Fruit fly (Drosophila melanogaster): ENCODE results near the gene CG43322.
A peak's percentile ranks its signal among the peaks of the same experiment; 100 is the strongest.

Gene CG43322

DNA sequence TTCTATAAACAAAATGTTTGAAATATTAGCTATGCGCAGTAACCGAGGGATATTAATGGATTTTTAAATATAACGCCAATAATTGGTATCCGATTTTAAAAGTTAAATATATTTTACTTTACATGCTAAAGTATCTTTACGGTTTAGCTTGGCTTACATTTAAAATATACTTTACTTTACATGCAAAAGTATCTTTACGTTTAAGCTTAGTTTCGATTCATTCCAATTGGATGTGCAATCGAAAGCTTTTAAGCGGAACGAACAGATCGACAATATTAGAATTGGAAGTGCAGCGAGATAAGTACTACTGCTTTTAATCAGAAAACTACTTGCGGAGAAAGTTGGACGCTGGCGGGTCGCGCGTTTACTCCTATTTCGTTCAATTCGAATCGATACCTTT, 15.8 kb downstream of the CG43322 start:
- TF ChIP-seq brk (GFP tag; optimal IDR thresholded peaks at IDR 0.05): peak; percentile 10
- no peak for TF ChIP-seq Hr78 (GFP tag; optimal IDR thresholded peaks at IDR 0.05)
- TF ChIP-seq Hnf4 (GFP tag; optimal IDR thresholded peaks at IDR 0.05): no peak

DNA sequence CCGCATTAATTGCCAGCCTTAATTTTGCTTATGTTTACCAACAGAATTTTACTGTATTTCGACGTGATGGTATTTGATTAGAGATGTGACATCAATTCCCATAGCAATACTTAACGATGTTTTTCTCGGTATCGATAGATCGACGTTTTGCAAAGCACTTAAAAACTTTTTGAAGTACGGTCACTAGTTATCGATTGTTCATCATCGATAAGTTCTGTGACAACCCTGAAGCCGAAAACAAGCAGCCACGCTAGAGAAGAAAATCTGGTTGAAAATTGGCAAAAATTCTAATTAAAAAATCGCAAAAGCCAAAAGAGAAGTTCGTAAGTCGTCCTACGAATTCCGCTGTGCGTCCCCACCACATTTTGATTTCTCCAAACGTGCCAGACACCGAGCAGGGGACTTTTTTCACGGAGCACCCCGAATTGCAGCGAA, 19.3 kb downstream of the CG43322 start, which contains the start of the genes Rab30 and Caper:
Gene Rab30, minus strand, starts transcription at position 90 of the 435 bp plus-strand sequence.
Gene Caper, plus strand, starts transcription at position 205 of the 435 bp plus-strand sequence.
- TF ChIP-seq Hr78 (GFP tag; optimal IDR thresholded peaks at IDR 0.05) (no peak), lola (GFP tag; optimal IDR thresholded peaks at IDR 0.05) (no peak), GATAd (GFP tag; optimal IDR thresholded peaks at IDR 0.05) (peak; percentile 39), dsf (GFP tag; optimal IDR thresholded peaks at IDR 0.05; ENCODE audit: borderline replicate concordance) (peak; percentile 77), CG9705 (GFP tag; optimal IDR thresholded peaks at IDR 0.05) (no peak), brk (GFP tag; optimal IDR thresholded peaks at IDR 0.05) (peak; percentile 80), HLH106 (tag; optimal IDR thresholded peaks at IDR 0.05) (peak; percentile 51), Hr83 (GFP tag; optimal IDR thresholded peaks at IDR 0.05; ENCODE audit: poor library complexity, severe bottlenecking) (peak; percentile 82), Abd-B (GFP tag; optimal IDR thresholded peaks at IDR 0.05) (no peak), psq (GFP tag; optimal IDR thresholded peaks at IDR 0.05) (peak; percentile 23), Hnf4 (GFP tag; optimal IDR thresholded peaks at IDR 0.05) (peak; percentile 90), ey (GFP tag; optimal IDR thresholded peaks at IDR 0.05) (peak; percentile 59), Vsx2 (GFP tag; optimal IDR thresholded peaks at IDR 0.05; ENCODE audit: partially characterized antibody) (no peak), usp (GFP tag; optimal IDR thresholded peaks at IDR 0.05) (no peak), N (GFP tag; optimal IDR thresholded peaks at IDR 0.05) (no peak), Sp1 (GFP tag; optimal IDR thresholded peaks at IDR 0.05) (peak; percentile 46), rgr (GFP tag; optimal IDR thresholded peaks at IDR 0.05) (peak; percentile 70), Mio (GFP tag; optimal IDR thresholded peaks at IDR 0.05) (no peak), h (GFP tag; optimal IDR thresholded peaks at IDR 0.05) (peak; percentile 74), fru (GFP tag; optimal IDR thresholded peaks at IDR 0.05) (peak; percentile 45), woc (GFP tag; optimal IDR thresholded peaks at IDR 0.05) (peak; percentile 13), tai (GFP tag; optimal IDR thresholded peaks at IDR 0.05) (peak; percentile 89), Rel (GFP tag; optimal IDR thresholded peaks at IDR 0.05) (no peak), Rel (tag; optimal IDR thresholded peaks at IDR 0.05) (peak; percentile 56), br (GFP tag; optimal IDR thresholded peaks at IDR 0.05) (peak; percentile 55), foxo (GFP tag; optimal IDR thresholded peaks at IDR 0.05) (peak; percentile 2 to 61), sv (GFP tag; optimal IDR thresholded peaks at IDR 0.05) (peak; percentile 1), CG32264 (GFP tag; optimal IDR thresholded peaks at IDR 0.05) (no peak), Jra (GFP tag; optimal IDR thresholded peaks at IDR 0.05) (peak; percentile 83)

DNA sequence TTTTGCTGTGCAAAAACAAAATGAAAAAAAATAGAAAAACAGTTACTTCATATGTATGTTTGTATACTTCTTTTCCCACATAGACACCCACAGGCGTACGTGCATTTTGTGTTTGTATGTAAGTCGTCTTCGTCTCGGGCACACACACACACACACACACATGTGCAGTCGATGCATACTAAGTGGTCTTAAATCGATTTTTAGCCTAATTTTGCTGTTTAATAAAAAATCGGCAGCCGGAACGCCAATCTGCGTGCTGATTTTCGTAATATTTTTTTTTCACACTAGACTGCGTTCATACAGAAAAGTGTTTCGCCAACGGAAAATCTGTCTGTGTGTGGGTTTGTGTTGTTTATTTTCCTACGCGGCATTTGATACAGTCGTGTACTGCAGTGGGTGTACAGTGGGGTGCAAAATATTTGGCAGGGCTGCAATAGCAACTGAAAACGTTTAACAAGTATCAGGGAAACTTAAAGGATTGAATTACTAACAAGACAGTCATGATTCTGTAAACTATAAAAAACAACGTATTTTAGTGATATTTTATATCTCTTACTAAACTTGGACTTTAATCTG, 20.0 kb downstream of the CG43322 start:
- TF ChIP-seq brk (GFP tag; optimal IDR thresholded peaks at IDR 0.05) (no peak), Sp1 (GFP tag; optimal IDR thresholded peaks at IDR 0.05) (peak; percentile 25), sv (GFP tag; optimal IDR thresholded peaks at IDR 0.05) (no peak), sage (GFP tag; optimal IDR thresholded peaks at IDR 0.05) (no peak), Hnf4 (GFP tag; optimal IDR thresholded peaks at IDR 0.05) (peak; percentile 50), Dfd (GFP tag; optimal IDR thresholded peaks at IDR 0.05) (peak; percentile 57), Myc (optimal IDR thresholded peaks at IDR 0.05) (no peak), foxo (GFP tag; optimal IDR thresholded peaks at IDR 0.05) (peak in 1 of 2 experiments; percentile 73), CG32264 (GFP tag; optimal IDR thresholded peaks at IDR 0.05) (peak; percentile 11), OdsH (GFP tag; optimal IDR thresholded peaks at IDR 0.05) (peak; percentile 44), ey (GFP tag; optimal IDR thresholded peaks at IDR 0.05) (peak; percentile 34), rgr (GFP tag; optimal IDR thresholded peaks at IDR 0.05) (peak; percentile 76), psq (GFP tag; optimal IDR thresholded peaks at IDR 0.05) (peak; percentile 47), Vsx2 (GFP tag; optimal IDR thresholded peaks at IDR 0.05; ENCODE audit: partially characterized antibody) (no peak), fru (GFP tag; optimal IDR thresholded peaks at IDR 0.05) (peak; percentile 54), jim (GFP tag; optimal IDR thresholded peaks at IDR 0.05) (peak; percentile 79), Hr83 (GFP tag; optimal IDR thresholded peaks at IDR 0.05; ENCODE audit: poor library complexity, severe bottlenecking) (peak; percentile 59), Mio (GFP tag; optimal IDR thresholded peaks at IDR 0.05) (no peak), h (GFP tag; optimal IDR thresholded peaks at IDR 0.05) (peak; percentile 69), Hr78 (GFP tag; optimal IDR thresholded peaks at IDR 0.05) (no peak), Jra (GFP tag; optimal IDR thresholded peaks at IDR 0.05) (peak; percentile 33), br (GFP tag; optimal IDR thresholded peaks at IDR 0.05) (peak; percentile 20)
